Worm (Caenorhabditis elegans) whole organism, midembryonic: ENCODE results near the gene K01D12.7.

Source experiments
- cog-1 ChIP-seq: sonication (generic microtip); optimal IDR thresholded peaks from 2 replicates; lab custom pipeline; 2016; ENCODE audit warnings: missing genetic modification characterization, missing compliant biosample characterization
- flt-1 ChIP-seq: fragments of 200-800 bp; sonication (Bioruptor generic); IDR thresholded peaks from 2 replicates; pipeline ENCODE4 v1.3.6; 2022; ENCODE audit warnings: missing genetic modification characterization, missing compliant biosample characterization
- klf-2 ChIP-seq: fragments of 200-800 bp; sonication (Bioruptor generic); conservative IDR thresholded peaks from 2 replicates; pipeline ENCODE4 v1.3.6; 2022; ENCODE audit warnings: missing genetic modification reagents, missing genetic modification characterization, missing compliant biosample characterization
- med-1 ChIP-seq: sonication (generic microtip); optimal IDR thresholded peaks from 2 replicates; lab custom pipeline; 2017; ENCODE audit warnings: missing genetic modification characterization, mild to moderate bottlenecking, missing compliant biosample characterization, antibody characterized with exemption, missing genetic modification reagents; ENCODE audit not compliant: insufficient read depth
- ref-1 ChIP-seq: fragments of 200-800 bp; sonication (Bioruptor generic); conservative IDR thresholded peaks from 2 replicates; pipeline ENCODE4 v1.3.6; 2022; ENCODE audit warnings: missing genetic modification reagents, missing genetic modification characterization, missing compliant biosample characterization
- tab-1 ChIP-seq: fragments of 200-800 bp; sonication (Bioruptor generic); IDR thresholded peaks from 2 replicates; pipeline ENCODE4 v1.3.6; 2022; ENCODE audit warnings: missing genetic modification characterization, missing compliant biosample characterization
- ztf-23 ChIP-seq: fragments of 200-800 bp; sonication (Bioruptor generic); IDR thresholded peaks from 2 replicates; pipeline ENCODE4 v1.3.6; 2022; ENCODE audit warnings: missing genetic modification reagents, missing genetic modification characterization, missing compliant biosample characterization
- ztf-29 ChIP-seq: fragments of 200-800 bp; sonication (Bioruptor generic); IDR thresholded peaks from 2 replicates; pipeline ENCODE4 v1.3.6; 2022; ENCODE audit warnings: missing genetic modification reagents, missing genetic modification characterization, missing compliant biosample characterization

- TF ChIP-seq ref-1 (GFP tag; lab: Robert Waterston, UW) (no peak), cog-1 (tag; lab: Kevin White, UChicago) (no peak), tab-1 (GFP tag; lab: Robert Waterston, UW) (no peak), flt-1 (no peak), klf-2 (0 out of 2 replicates have a peak, but pooled peaks have one; percentile 14), med-1 (no peak), ztf-29 (GFP tag; lab: Robert Waterston, UW) (no peak), ztf-23 (GFP tag; lab: Robert Waterston, UW) (no peak)
Measured at ce11 chrV:12406514-12406913, 5.2 kb upstream of the K01D12.7 start.
